Comparison of ENCODE assay signal across 2 worm cellular contexts in genomic region chrIV:12537694-12538093, ce11.
TF ChIP-seq lines count a peak whose summit lies in the region.

No protein-coding gene starts in this region.

TF ChIP-seq in whole organism, L4 larva, 104 proteins besides CTCF, POLR2A, EP300 and RAD21:
- no peak for TF ChIP-seq nhr-11 (tag; optimal IDR thresholded peaks at IDR 0.05; lab: Kevin White, UChicago)
- no peak for TF ChIP-seq madf-9 (GFP tag; conservative IDR thresholded peaks at IDR 0.05; lab: Robert Waterston, UW)
- TF ChIP-seq unc-62 (GFP tag; optimal IDR thresholded peaks at IDR 0.05 in 1 of 2; lab: Kevin White, UChicago) = peak in 1 of 2 experiments; percentile 57
- TF ChIP-seq unc-62 (tag; optimal IDR thresholded peaks at IDR 0.05; lab: Kevin White, UChicago) = no peak
- no peak for TF ChIP-seq nhr-6 (tag; optimal IDR thresholded peaks at IDR 0.05; lab: Kevin White, UChicago)
- peak; percentile 67 for TF ChIP-seq aha-1 (tag; lab: Kevin White, UChicago)
- no peak for TF ChIP-seq zag-1 (tag; optimal IDR thresholded peaks at IDR 0.05; lab: Kevin White, UChicago)

TF ChIP-seq in whole organism, mixed stage, embryonic, 35 proteins besides CTCF, POLR2A, EP300 and RAD21:
- TF ChIP-seq mls-2 (tag; optimal IDR thresholded peaks at IDR 0.05; lab: Kevin White, UChicago) = no peak
- TF ChIP-seq sem-2 (GFP tag; optimal IDR thresholded peaks at IDR 0.05; lab: Kevin White, UChicago) = no peak
- peak; percentile 88 for TF ChIP-seq nhr-2 (tag; optimal IDR thresholded peaks at IDR 0.05; lab: Kevin White, UChicago)
- TF ChIP-seq unc-62 (GFP tag; optimal IDR thresholded peaks at IDR 0.05; lab: Kevin White, UChicago) = no peak
- no peak for TF ChIP-seq ztf-11 (tag; optimal IDR thresholded peaks at IDR 0.05; lab: Kevin White, UChicago)
- TF ChIP-seq snpc-4 (tag; optimal IDR thresholded peaks at IDR 0.05; lab: Kevin White, UChicago) = no peak
- no peak for TF ChIP-seq drap-1 (GFP tag; optimal IDR thresholded peaks at IDR 0.05; lab: Kevin White, UChicago)
- TF ChIP-seq ceh-83 (GFP tag; optimal IDR thresholded peaks at IDR 0.05; lab: Kevin White, UChicago) = no peak
- no peak for TF ChIP-seq tbx-8 (GFP tag; optimal IDR thresholded peaks at IDR 0.05; lab: Kevin White, UChicago)
- TF ChIP-seq sptf-1 (tag; optimal IDR thresholded peaks at IDR 0.05; lab: Kevin White, UChicago) = no peak
- TF ChIP-seq mab-5 (tag; optimal IDR thresholded peaks at IDR 0.05; lab: Kevin White, UChicago) = no peak
- TF ChIP-seq nhr-12 (tag; optimal IDR thresholded peaks at IDR 0.05; lab: Kevin White, UChicago) = no peak
- no peak for TF ChIP-seq unc-120 (tag; optimal IDR thresholded peaks at IDR 0.05; lab: Kevin White, UChicago; ENCODE audit: poor library complexity, severe bottlenecking)
- no peak for TF ChIP-seq elt-1 (tag; optimal IDR thresholded peaks at IDR 0.05; lab: Kevin White, UChicago; ENCODE audit: borderline replicate concordance, insufficient read depth)
- TF ChIP-seq cnd-1 (tag; optimal IDR thresholded peaks at IDR 0.05; lab: Kevin White, UChicago) = peak; percentile 8
- TF ChIP-seq zip-8 (tag; optimal IDR thresholded peaks at IDR 0.05; lab: Kevin White, UChicago) = peak; percentile 95
TF ChIP-seq in whole organism, mixed stage, embryonic: peak in this region for 3.
